Worm (Caenorhabditis elegans): Measurements from ENCODE around the gene srd-66.

srd-66 gene

DNA sequence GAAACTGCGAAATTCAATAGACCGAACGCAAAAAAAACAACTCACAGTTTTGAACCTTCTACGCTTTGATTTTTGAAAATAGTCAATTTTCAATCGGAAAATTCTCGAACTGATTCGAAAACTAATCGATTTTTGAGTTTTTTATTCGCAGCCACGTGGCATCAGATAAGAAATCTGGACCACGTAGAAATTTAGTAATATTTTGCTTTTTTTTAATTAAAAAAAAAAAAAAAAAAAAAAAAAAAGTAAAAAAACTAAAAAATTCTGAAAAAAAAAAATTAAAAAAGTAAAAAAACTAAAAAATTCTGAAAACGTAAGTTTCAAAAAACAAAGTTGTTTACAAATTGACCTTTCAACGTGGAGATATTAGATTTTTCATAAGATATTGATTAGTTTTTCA, 5.8 kb downstream of the srd-66 start, which contains the start of gene R155.3:
R155.3 (minus strand) TSS at position 101 of the 400 bp plus-strand sequence.
- no peak for TF ChIP-seq crh-2 (tag; optimal IDR thresholded peaks at IDR 0.05)
- TF ChIP-seq C34F6.9 (tag; optimal IDR thresholded peaks at IDR 0.05): no peak
- TF ChIP-seq F13H6.1 (tag; optimal IDR thresholded peaks at IDR 0.05): no peak
- TF ChIP-seq sem-4 (tag; optimal IDR thresholded peaks at IDR 0.05): no peak
- no peak for TF ChIP-seq nhr-237 (tag; optimal IDR thresholded peaks at IDR 0.05)
- no peak for TF ChIP-seq R02D3.7 (tag; optimal IDR thresholded peaks at IDR 0.05)
- TF ChIP-seq nhr-129 (tag; optimal IDR thresholded peaks at IDR 0.05): no peak
- TF ChIP-seq ZK546.5 (tag; optimal IDR thresholded peaks at IDR 0.05): no peak
- no peak for TF ChIP-seq nhr-21 (tag; optimal IDR thresholded peaks at IDR 0.05)
- no peak for TF ChIP-seq ceh-16 (tag; optimal IDR thresholded peaks at IDR 0.05)
- TF ChIP-seq nhr-23 (tag; optimal IDR thresholded peaks at IDR 0.05): no peak
- TF ChIP-seq nhr-77 (tag; optimal IDR thresholded peaks at IDR 0.05): no peak
- no peak for TF ChIP-seq egl-27 (tag; optimal IDR thresholded peaks at IDR 0.05)
- no peak for TF ChIP-seq ceh-82 (tag; optimal IDR thresholded peaks at IDR 0.05)
- no peak for TF ChIP-seq fos-1 (tag; optimal IDR thresholded peaks at IDR 0.05)
- no peak for TF ChIP-seq mbf-1 (tag; optimal IDR thresholded peaks at IDR 0.05)

DNA sequence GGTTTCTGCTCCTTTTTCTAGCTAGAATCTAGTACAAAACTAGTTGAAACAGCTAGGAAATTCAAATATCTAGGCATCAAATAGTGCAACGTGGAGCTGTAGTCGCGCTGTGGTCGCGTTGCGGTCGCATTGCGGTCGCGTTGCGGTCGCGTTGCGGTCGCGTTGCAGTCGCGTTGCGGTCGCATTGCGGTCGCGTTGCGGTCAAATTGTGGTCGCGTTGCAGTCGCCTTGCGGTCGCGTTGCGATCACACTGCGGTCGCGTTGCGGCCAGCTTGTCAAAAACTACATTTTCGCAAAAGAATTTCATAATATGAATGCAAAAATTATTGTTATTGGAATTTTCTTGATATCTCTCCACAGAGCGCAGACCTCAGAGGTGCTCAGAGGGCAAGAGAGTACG, 6.5 kb downstream of the srd-66 start:
- TF ChIP-seq nhr-12 (tag; optimal IDR thresholded peaks at IDR 0.05): no peak
- no peak for TF ChIP-seq nhr-21 (tag; optimal IDR thresholded peaks at IDR 0.05)
- TF ChIP-seq skn-1 (tag; optimal IDR thresholded peaks at IDR 0.05): no peak
- TF ChIP-seq mab-5 (tag; optimal IDR thresholded peaks at IDR 0.05): no peak
- no peak for TF ChIP-seq elt-3 (tag; optimal IDR thresholded peaks at IDR 0.05)
- no peak for TF ChIP-seq nhr-129 (tag; optimal IDR thresholded peaks at IDR 0.05)
- TF ChIP-seq sma-3 (GFP tag; optimal IDR thresholded peaks at IDR 0.05): no peak
- no peak for TF ChIP-seq lin-13 (GFP tag; optimal IDR thresholded peaks at IDR 0.05)
- TF ChIP-seq sma-9 (GFP tag; optimal IDR thresholded peaks at IDR 0.05): no peak
- no peak for TF ChIP-seq sma-9 (tag; optimal IDR thresholded peaks at IDR 0.05)
- no peak for TF ChIP-seq ztf-11 (tag; optimal IDR thresholded peaks at IDR 0.05)
- TF ChIP-seq zag-1 (tag; optimal IDR thresholded peaks at IDR 0.05): no peak

- no peak for TF ChIP-seq mab-5 (tag; optimal IDR thresholded peaks at IDR 0.05)
- TF ChIP-seq elt-1 (tag; optimal IDR thresholded peaks at IDR 0.05): no peak
- no peak for TF ChIP-seq nhr-237 (tag; optimal IDR thresholded peaks at IDR 0.05)
- no peak for TF ChIP-seq lin-39 (tag; optimal IDR thresholded peaks at IDR 0.05)
- no peak for TF ChIP-seq sem-4 (tag; optimal IDR thresholded peaks at IDR 0.05)
- TF ChIP-seq ceh-16 (tag; optimal IDR thresholded peaks at IDR 0.05): no peak
- no peak for TF ChIP-seq sma-3 (GFP tag; optimal IDR thresholded peaks at IDR 0.05)
- no peak for TF ChIP-seq nhr-21 (tag; optimal IDR thresholded peaks at IDR 0.05)
- no peak for TF ChIP-seq lin-11 (tag; optimal IDR thresholded peaks at IDR 0.05)
- no peak for TF ChIP-seq gmeb-1 (tag; optimal IDR thresholded peaks at IDR 0.05)
Measured at ce11 chrIII:1970433-1970832, 12.0 kb downstream of the srd-66 start, which contains the start of gene R155.5. R155.5 (minus strand) TSS chrIII:1970533.

- TF ChIP-seq mbf-1 (tag; optimal IDR thresholded peaks at IDR 0.05) (no peak), lin-39 (tag; optimal IDR thresholded peaks at IDR 0.05) (no peak), nhr-129 (tag; optimal IDR thresholded peaks at IDR 0.05) (no peak), nhr-10 (tag; optimal IDR thresholded peaks at IDR 0.05) (no peak)
Measured at ce11 chrIII:1969802-1970201, 12.6 kb downstream of the srd-66 start, which contains the start of gene moa-1. moa-1 (minus strand) TSS chrIII:1969902.

DNA sequence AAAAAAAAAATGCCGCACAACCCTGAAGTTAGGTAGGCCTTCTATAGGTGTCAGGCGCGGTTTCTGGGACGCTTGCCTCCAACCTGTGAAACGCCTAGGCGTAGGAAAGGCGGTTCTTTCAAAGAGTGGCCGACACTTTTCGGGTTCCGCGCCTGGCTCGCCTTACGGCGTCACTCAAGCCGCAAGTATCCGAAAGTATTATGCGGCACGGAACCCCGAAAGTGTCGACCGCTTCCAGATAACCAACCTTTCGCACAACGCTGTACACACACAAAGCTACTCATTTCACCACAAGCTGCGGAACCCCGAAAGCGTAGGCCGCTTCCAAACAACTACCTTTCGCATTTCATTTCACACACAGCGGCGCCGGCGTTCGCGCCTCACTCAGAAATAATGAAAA, 19.3 kb downstream of the srd-66 start:
- TF ChIP-seq C34F6.9 (tag; optimal IDR thresholded peaks at IDR 0.05): no peak
- TF ChIP-seq dmd-4 (tag; optimal IDR thresholded peaks at IDR 0.05): no peak

DNA sequence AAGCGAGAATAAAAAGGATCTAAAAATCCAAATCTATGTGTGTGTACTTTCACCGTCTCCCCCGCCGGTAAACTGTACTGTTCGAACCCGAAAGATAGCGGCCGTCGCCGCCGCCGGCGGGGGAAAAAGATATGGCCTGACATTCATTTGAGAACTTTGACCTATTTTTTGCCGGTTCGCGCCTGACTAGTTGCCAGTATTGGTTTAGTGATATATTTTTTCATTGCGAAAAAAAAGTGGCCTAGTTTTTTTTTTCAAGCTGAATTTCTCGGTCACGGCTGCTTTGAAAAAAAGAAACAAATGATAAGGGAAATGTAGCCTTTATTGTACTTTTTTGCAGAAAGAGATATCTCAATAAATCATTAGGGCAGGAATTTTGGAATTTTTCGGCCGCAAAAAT, 19.9 kb downstream of the srd-66 start:
- TF ChIP-seq elt-3 (tag; optimal IDR thresholded peaks at IDR 0.05) (no peak), fos-1 (tag; optimal IDR thresholded peaks at IDR 0.05) (peak; percentile 6)
